Worm (Caenorhabditis elegans): ENCODE measurements around the gene fbxc-21.
"Not testable (repeated sequence)": the region's sequence is repeated elsewhere in the genome, so short reads cannot be mapped to it uniquely, and the experiment has no call there.

The fbxc-21 gene

ce11 chrII:1663516-1663915, 29.2 kb downstream of the fbxc-21 start, which contains the start of gene duxl-1:
Gene duxl-1, plus strand, starts transcription at chrII:1663699.
- TF ChIP-seq ref-1 (GFP tag; conservative IDR thresholded peaks at IDR 0.05) (0 out of 2 replicates have a peak, but pooled peaks have one; percentile 17), cog-1 (tag; optimal IDR thresholded peaks at IDR 0.05) (no peak)

- no peak for TF ChIP-seq T22C8.4 (GFP tag; IDR thresholded peaks at IDR 0.05)
- TF ChIP-seq tab-1 (GFP tag; IDR thresholded peaks at IDR 0.05) = no peak
- TF ChIP-seq ref-1 (GFP tag; conservative IDR thresholded peaks at IDR 0.05) = no peak
- TF ChIP-seq flt-1 (GFP tag; IDR thresholded peaks at IDR 0.05) = no peak
- TF ChIP-seq klf-2 (GFP tag; conservative IDR thresholded peaks at IDR 0.05) = no peak
- no peak for TF ChIP-seq ztf-29 (GFP tag; IDR thresholded peaks at IDR 0.05)
- TF ChIP-seq ztf-23 (GFP tag; IDR thresholded peaks at IDR 0.05) = no peak
- TF ChIP-seq med-1 (GFP tag; optimal IDR thresholded peaks at IDR 0.05; ENCODE audit: insufficient read depth) = no peak
- no peak for TF ChIP-seq cog-1 (tag; optimal IDR thresholded peaks at IDR 0.05)
These were observed 29.8 kb downstream of the fbxc-21 start, which contains the start of gene ZC204.14 for ce11 chrII:1662881-1663280. Gene ZC204.14, minus strand, starts transcription at chrII:1662949.

ce11 chrII:1660888-1661287, 31.8 kb downstream of the fbxc-21 start, which contains the start of gene ZC204.13:
Gene ZC204.13, minus strand, starts transcription at chrII:1660988.
- TF ChIP-seq ztf-29 (GFP tag; IDR thresholded peaks at IDR 0.05); ref-1 (GFP tag; conservative IDR thresholded peaks at IDR 0.05); ztf-23 (GFP tag; IDR thresholded peaks at IDR 0.05): not testable (repeated sequence)

- TF ChIP-seq ztf-23 (GFP tag; IDR thresholded peaks at IDR 0.05) (no peak), cog-1 (tag; optimal IDR thresholded peaks at IDR 0.05) (no peak), T22C8.4 (GFP tag; IDR thresholded peaks at IDR 0.05) (no peak), flt-1 (GFP tag; IDR thresholded peaks at IDR 0.05) (no peak), med-1 (GFP tag; optimal IDR thresholded peaks at IDR 0.05; ENCODE audit: insufficient read depth) (no peak), ref-1 (GFP tag; conservative IDR thresholded peaks at IDR 0.05) (no peak), ztf-29 (GFP tag; IDR thresholded peaks at IDR 0.05) (no peak), tab-1 (GFP tag; IDR thresholded peaks at IDR 0.05) (no peak)
These were observed 35.5 kb downstream of the fbxc-21 start, which contains the start of gene ZC204.12 for ce11 chrII:1657202-1657601. Gene ZC204.12, minus strand, starts transcription at chrII:1657302.

ce11 chrII:1654917-1655316, 37.8 kb downstream of the fbxc-21 start, which contains the start of gene btb-12:
Gene btb-12, plus strand, starts transcription at chrII:1655217.
- TF ChIP-seq klf-2 (GFP tag; conservative IDR thresholded peaks at IDR 0.05) (no peak), ref-1 (GFP tag; conservative IDR thresholded peaks at IDR 0.05) (no peak)

- no peak for TF ChIP-seq cog-1 (tag; optimal IDR thresholded peaks at IDR 0.05)
- TF ChIP-seq flt-1 (GFP tag; IDR thresholded peaks at IDR 0.05) = no peak
- no peak for TF ChIP-seq ref-1 (GFP tag; conservative IDR thresholded peaks at IDR 0.05)
- TF ChIP-seq klf-2 (GFP tag; conservative IDR thresholded peaks at IDR 0.05) = no peak
- TF ChIP-seq med-1 (GFP tag; optimal IDR thresholded peaks at IDR 0.05; ENCODE audit: insufficient read depth) = no peak
These were observed 39.3 kb downstream of the fbxc-21 start, which contains the start of gene fbxb-15 for ce11 chrII:1653397-1653796. Gene fbxb-15, minus strand, starts transcription at chrII:1653497.

ce11 chrII:1651804-1652203, 40.9 kb downstream of the fbxc-21 start, which contains the start of gene fbxb-16:
Gene fbxb-16, minus strand, starts transcription at chrII:1651904.
- no peak for TF ChIP-seq ztf-29 (GFP tag; IDR thresholded peaks at IDR 0.05)
- no peak for TF ChIP-seq klf-2 (GFP tag; conservative IDR thresholded peaks at IDR 0.05)
- no peak for TF ChIP-seq ref-1 (GFP tag; conservative IDR thresholded peaks at IDR 0.05)
- TF ChIP-seq cog-1 (tag; optimal IDR thresholded peaks at IDR 0.05) = no peak
- TF ChIP-seq ztf-23 (GFP tag; IDR thresholded peaks at IDR 0.05) = no peak
- TF ChIP-seq flt-1 (GFP tag; IDR thresholded peaks at IDR 0.05) = no peak
- TF ChIP-seq med-1 (GFP tag; optimal IDR thresholded peaks at IDR 0.05; ENCODE audit: insufficient read depth) = no peak
- TF ChIP-seq tab-1 (GFP tag; IDR thresholded peaks at IDR 0.05) = no peak
- TF ChIP-seq T22C8.4 (GFP tag; IDR thresholded peaks at IDR 0.05) = no peak

ce11 chrII:1650502-1650901, 42.2 kb downstream of the fbxc-21 start, which contains the start of gene fbxb-20:
Gene fbxb-20, minus strand, starts transcription at chrII:1650602.
- TF ChIP-seq cog-1 (tag; optimal IDR thresholded peaks at IDR 0.05) (no peak), flt-1 (GFP tag; IDR thresholded peaks at IDR 0.05) (no peak), med-1 (GFP tag; optimal IDR thresholded peaks at IDR 0.05; ENCODE audit: insufficient read depth) (no peak), ztf-29 (GFP tag; IDR thresholded peaks at IDR 0.05) (no peak), T22C8.4 (GFP tag; IDR thresholded peaks at IDR 0.05) (no peak), tab-1 (GFP tag; IDR thresholded peaks at IDR 0.05) (no peak), klf-2 (GFP tag; conservative IDR thresholded peaks at IDR 0.05) (no peak), ref-1 (GFP tag; conservative IDR thresholded peaks at IDR 0.05) (no peak), ztf-23 (GFP tag; IDR thresholded peaks at IDR 0.05) (no peak)

ce11 chrII:1648768-1649167, 44.0 kb downstream of the fbxc-21 start, which contains the start of gene fbxb-21:
Gene fbxb-21, minus strand, starts transcription at chrII:1648868.
- TF ChIP-seq klf-2 (GFP tag; conservative IDR thresholded peaks at IDR 0.05) = no peak
- no peak for TF ChIP-seq tab-1 (GFP tag; IDR thresholded peaks at IDR 0.05)
- no peak for TF ChIP-seq ztf-23 (GFP tag; IDR thresholded peaks at IDR 0.05)
- no peak for TF ChIP-seq med-1 (GFP tag; optimal IDR thresholded peaks at IDR 0.05; ENCODE audit: insufficient read depth)
- TF ChIP-seq T22C8.4 (GFP tag; IDR thresholded peaks at IDR 0.05) = no peak
- no peak for TF ChIP-seq ref-1 (GFP tag; conservative IDR thresholded peaks at IDR 0.05)
- TF ChIP-seq cog-1 (tag; optimal IDR thresholded peaks at IDR 0.05) = no peak

ce11 chrII:1646199-1646598, 46.5 kb downstream of the fbxc-21 start, which contains the start of gene ZC204.17:
Gene ZC204.17, minus strand, starts transcription at chrII:1646299.
- TF ChIP-seq klf-2 (GFP tag; conservative IDR thresholded peaks at IDR 0.05) (no peak), med-1 (GFP tag; optimal IDR thresholded peaks at IDR 0.05; ENCODE audit: insufficient read depth) (no peak), tab-1 (GFP tag; IDR thresholded peaks at IDR 0.05) (no peak), ztf-29 (GFP tag; IDR thresholded peaks at IDR 0.05) (no peak), cog-1 (tag; optimal IDR thresholded peaks at IDR 0.05) (no peak), ztf-23 (GFP tag; IDR thresholded peaks at IDR 0.05) (no peak), ref-1 (GFP tag; conservative IDR thresholded peaks at IDR 0.05) (no peak), T22C8.4 (GFP tag; IDR thresholded peaks at IDR 0.05) (no peak), flt-1 (GFP tag; IDR thresholded peaks at IDR 0.05) (no peak)

All from whole organism, midembryonic.